Fruit fly (Drosophila melanogaster): ENCODE measurements around the gene CG3021.

The CG3021 gene

dm6 chrX:1026511-1026910 is at the start of gene CG3021, which contains the start of the genes CG32814 and CG11638:
Gene CG3021 (plus strand): TSS chrX:1026791.
Gene CG32814 (minus strand): TSS chrX:1026700.
Gene CG11638 (minus strand): TSS chrX:1026703.
- TF ChIP-seq CG17801 (GFP tag; optimal IDR thresholded peaks at IDR 0.05; ENCODE audit: partially characterized antibody) = peak; percentile 63

- no peak for TF ChIP-seq CG17801 (GFP tag; optimal IDR thresholded peaks at IDR 0.05; ENCODE audit: partially characterized antibody)
These were observed 40.7 kb upstream of the CG3021 start for dm6 chrX:985911-986310.

dm6 chrX:990218-990617 is 36.4 kb upstream of the CG3021 start, which contains the start of gene CG18823:
Gene CG18823 (plus strand): TSS chrX:990518.
- no peak for TF ChIP-seq CG17801 (GFP tag; optimal IDR thresholded peaks at IDR 0.05; ENCODE audit: partially characterized antibody)

- no peak for TF ChIP-seq CG17801 (GFP tag; optimal IDR thresholded peaks at IDR 0.05; ENCODE audit: partially characterized antibody)
These were observed 27.7 kb upstream of the CG3021 start for dm6 chrX:998884-999283.

dm6 chrX:1006182-1006581 is 20.4 kb upstream of the CG3021 start:
- no peak for TF ChIP-seq CG17801 (GFP tag; optimal IDR thresholded peaks at IDR 0.05; ENCODE audit: partially characterized antibody)

- no peak for TF ChIP-seq CG17801 (GFP tag; optimal IDR thresholded peaks at IDR 0.05; ENCODE audit: partially characterized antibody)
These were observed 16.9 kb upstream of the CG3021 start for dm6 chrX:1009468-1010259.

- TF ChIP-seq CG17801 (GFP tag; optimal IDR thresholded peaks at IDR 0.05; ENCODE audit: partially characterized antibody) = no peak
These were observed 15.0 kb upstream of the CG3021 start, which contains the start of the genes TfIIA-S-2 and CG14631 for dm6 chrX:1011543-1012085. Gene TfIIA-S-2 (minus strand): TSS chrX:1011643. Gene CG14631 (plus strand): TSS chrX:1012035.

- TF ChIP-seq CG17801 (GFP tag; optimal IDR thresholded peaks at IDR 0.05; ENCODE audit: partially characterized antibody) = peak; percentile 13
These were observed 3.9 kb downstream of the CG3021 start, which contains the start of the genes Cdc45 and Rpp21 for dm6 chrX:1030478-1030877. Gene Cdc45 (minus strand): TSS chrX:1030556. Gene Rpp21 (plus strand): TSS chrX:1030758.

- no peak for TF ChIP-seq CG17801 (GFP tag; optimal IDR thresholded peaks at IDR 0.05; ENCODE audit: partially characterized antibody)
These were observed 4.6 kb downstream of the CG3021 start, which contains the start of gene CG14630 for dm6 chrX:1031196-1031595. Gene CG14630 (plus strand): TSS chrX:1031496.

- TF ChIP-seq CG17801 (GFP tag; optimal IDR thresholded peaks at IDR 0.05; ENCODE audit: partially characterized antibody) = peak; percentile 22
These were observed 6.5 kb downstream of the CG3021 start for dm6 chrX:1033066-1033465.

dm6 chrX:1041407-1042038 is 14.9 kb downstream of the CG3021 start:
- no peak for TF ChIP-seq CG17801 (GFP tag; optimal IDR thresholded peaks at IDR 0.05; ENCODE audit: partially characterized antibody)

- TF ChIP-seq CG17801 (GFP tag; optimal IDR thresholded peaks at IDR 0.05; ENCODE audit: partially characterized antibody) = no peak
These were observed 19.3 kb downstream of the CG3021 start, which contains the start of gene CG42259 for dm6 chrX:1045924-1046323. Gene CG42259 (plus strand): TSS chrX:1046224.

- no peak for TF ChIP-seq CG17801 (GFP tag; optimal IDR thresholded peaks at IDR 0.05; ENCODE audit: partially characterized antibody)
These were observed 21.1 kb downstream of the CG3021 start for dm6 chrX:1047695-1048094.

dm6 chrX:1050617-1051250 is 24.1 kb downstream of the CG3021 start:
- no peak for TF ChIP-seq CG17801 (GFP tag; optimal IDR thresholded peaks at IDR 0.05; ENCODE audit: partially characterized antibody)

- no peak for TF ChIP-seq CG17801 (GFP tag; optimal IDR thresholded peaks at IDR 0.05; ENCODE audit: partially characterized antibody)
These were observed 24.6 kb downstream of the CG3021 start, which contains the start of gene CG14629 for dm6 chrX:1051251-1051629. Gene CG14629 (plus strand): TSS chrX:1051525.

Measured in ovary, adult (tissue).